Worm (Caenorhabditis elegans) whole organism, early embryonic: ENCODE data around the gene irld-48.

Source experiments
- B0310.2 ChIP-seq: sonication (generic microtip); optimal IDR thresholded peaks from 2 replicates; lab custom pipeline; 2016; ENCODE audit warnings: mild to moderate bottlenecking, missing genetic modification characterization, missing compliant biosample characterization
- F13C5.2 ChIP-seq: sonication (generic microtip); optimal IDR thresholded peaks from 2 replicates; lab custom pipeline; 2017; ENCODE audit warnings: mild to moderate bottlenecking, missing genetic modification characterization, inconsistent platforms, missing compliant biosample characterization
- aly-1 ChIP-seq: sonication (generic microtip); optimal IDR thresholded peaks from 2 replicates; lab custom pipeline; 2016; ENCODE audit warnings: missing genetic modification characterization, missing compliant biosample characterization
- ama-1 ChIP-seq: fragments of 150-350 bp; optimal IDR thresholded peaks from 2 replicates; lab custom pipeline; 2014
- ceh-13 ChIP-seq: fragments of 200-800 bp; sonication (Bioruptor generic); optimal IDR thresholded peaks from 2 replicates; lab custom pipeline; 2018; ENCODE audit warnings: mild to moderate bottlenecking, missing genetic modification characterization, missing compliant biosample characterization
- ceh-36 ChIP-seq: sonication (generic microtip); optimal IDR thresholded peaks from 2 replicates; lab custom pipeline; 2016; ENCODE audit warnings: missing genetic modification characterization, inconsistent platforms, missing compliant biosample characterization
- ets-7 ChIP-seq: sonication (generic microtip); optimal IDR thresholded peaks from 2 replicates; lab custom pipeline; 2016; ENCODE audit warnings: missing genotype, missing genetic modification characterization, missing compliant biosample characterization
- flt-1 ChIP-seq: fragments of 200-800 bp; sonication (Bioruptor generic); IDR thresholded peaks from 2 replicates; pipeline ENCODE4 v1.3.6; 2022; ENCODE audit warnings: missing genetic modification characterization, missing compliant biosample characterization
- hmbx-1 ChIP-seq: sonication (generic microtip); optimal IDR thresholded peaks from 2 replicates; lab custom pipeline; 2016; ENCODE audit warnings: mild to moderate bottlenecking, missing genetic modification characterization, missing compliant biosample characterization
- hmg-4 ChIP-seq: fragments of 200-800 bp; sonication (Bioruptor generic); optimal IDR thresholded peaks from 2 replicates; lab custom pipeline; 2018; ENCODE audit warnings: mild to moderate bottlenecking, missing genetic modification characterization, missing compliant biosample characterization
- hnd-1 ChIP-seq: sonication (generic microtip); optimal IDR thresholded peaks from 2 replicates; lab custom pipeline; 2016; ENCODE audit warnings: missing genetic modification characterization, missing compliant biosample characterization
- pes-1 ChIP-seq: fragments of 200-800 bp; sonication (Bioruptor generic); IDR thresholded peaks from 2 replicates; pipeline ENCODE4 v1.3.6; 2022; ENCODE audit warnings: missing genetic modification reagents, missing genetic modification characterization, missing compliant biosample characterization
- scrt-1 ChIP-seq: fragments of 200-800 bp; sonication (Bioruptor generic); IDR thresholded peaks from 2 replicates; pipeline ENCODE4 v1.3.6; 2022; ENCODE audit warnings: missing genetic modification characterization, missing compliant biosample characterization
- sea-1 ChIP-seq: fragments of 200-800 bp; sonication (Bioruptor generic); conservative IDR thresholded peaks from 2 replicates; pipeline ENCODE4 v1.3.6; 2022; ENCODE audit warnings: missing genetic modification characterization, missing compliant biosample characterization
- tbx-11 ChIP-seq: fragments of 200-800 bp; sonication (Bioruptor generic); IDR thresholded peaks from 2 replicates; pipeline ENCODE4 v1.3.6; 2022; ENCODE audit warnings: missing genetic modification characterization, missing compliant biosample characterization
- tbx-37 ChIP-seq: fragments of 200-800 bp; sonication (Bioruptor generic); conservative IDR thresholded peaks from 2 replicates; pipeline ENCODE4 v1.3.6; 2022; ENCODE audit warnings: missing genetic modification reagents, missing genetic modification characterization, missing compliant biosample characterization
- tra-4 ChIP-seq: sonication (generic microtip); optimal IDR thresholded peaks from 2 replicates; lab custom pipeline; 2017; ENCODE audit warnings: missing genetic modification characterization, missing compliant biosample characterization

irld-48 gene

ce11 chrII:2931564-2931963 is 24.3 kb upstream of the irld-48 start:
- no peak for TF ChIP-seq hnd-1 (tag; lab: Kevin White, UChicago)
- no peak for TF ChIP-seq tbx-37 (GFP tag; lab: Robert Waterston, UW)
- TF ChIP-seq scrt-1 (GFP tag; lab: Robert Waterston, UW), result no peak
- TF ChIP-seq ceh-13, result no peak
- no peak for TF ChIP-seq B0310.2
- no peak for TF ChIP-seq aly-1
- no peak for TF ChIP-seq F13C5.2 (tag; lab: Kevin White, UChicago)
- no peak for TF ChIP-seq hmbx-1 (tag; lab: Kevin White, UChicago)
- no peak for TF ChIP-seq ceh-36 (tag; lab: Kevin White, UChicago)
- no peak for TF ChIP-seq flt-1 (GFP tag; lab: Robert Waterston, UW)
- no peak for TF ChIP-seq ama-1
- no peak for TF ChIP-seq hmg-4
- no peak for TF ChIP-seq tra-4 (tag; lab: Kevin White, UChicago)
- no peak for TF ChIP-seq sea-1 (GFP tag; lab: Robert Waterston, UW)
- TF ChIP-seq tbx-11 (GFP tag; lab: Robert Waterston, UW), result no peak
- TF ChIP-seq ets-7 (tag; lab: Kevin White, UChicago), result no peak

- TF ChIP-seq ama-1 (no peak), ceh-36 (tag; lab: Kevin White, UChicago) (no peak), tra-4 (tag; lab: Kevin White, UChicago) (no peak), scrt-1 (GFP tag; lab: Robert Waterston, UW) (no peak), tbx-11 (GFP tag; lab: Robert Waterston, UW) (no peak), ceh-13 (no peak)
Measured at ce11 chrII:2934354-2934753, 21.5 kb upstream of the irld-48 start, which contains the start of gene irld-67. irld-67 (minus strand) TSS chrII:2934454.

- TF ChIP-seq hmg-4 (no peak), tbx-37 (GFP tag; lab: Robert Waterston, UW) (no peak), ama-1 (no peak), flt-1 (GFP tag; lab: Robert Waterston, UW) (no peak), tra-4 (tag; lab: Kevin White, UChicago) (no peak), tbx-11 (GFP tag; lab: Robert Waterston, UW) (no peak), ceh-13 (no peak), scrt-1 (GFP tag; lab: Robert Waterston, UW) (no peak), pes-1 (GFP tag; lab: Robert Waterston, UW) (no peak), hmbx-1 (tag; lab: Kevin White, UChicago) (no peak), hnd-1 (tag; lab: Kevin White, UChicago) (no peak), ets-7 (tag; lab: Kevin White, UChicago) (no peak), B0310.2 (no peak), aly-1 (no peak)
Measured at ce11 chrII:2937852-2938251, 18.0 kb upstream of the irld-48 start, which contains the start of gene irld-65. irld-65 (minus strand) TSS chrII:2937952.

ce11 chrII:2939681-2940080 is 16.2 kb upstream of the irld-48 start:
- TF ChIP-seq sea-1 (GFP tag; lab: Robert Waterston, UW) (no peak), ceh-36 (tag; lab: Kevin White, UChicago) (peak; percentile 52), F13C5.2 (tag; lab: Kevin White, UChicago) (no peak), hmg-4 (no peak), hmbx-1 (tag; lab: Kevin White, UChicago) (no peak), B0310.2 (no peak)

- TF ChIP-seq hmg-4 (no peak), tbx-37 (GFP tag; lab: Robert Waterston, UW) (no peak), ceh-13 (no peak), ceh-36 (tag; lab: Kevin White, UChicago) (no peak), flt-1 (GFP tag; lab: Robert Waterston, UW) (no peak), F13C5.2 (tag; lab: Kevin White, UChicago) (no peak), ets-7 (tag; lab: Kevin White, UChicago) (no peak), tbx-11 (GFP tag; lab: Robert Waterston, UW) (no peak), pes-1 (GFP tag; lab: Robert Waterston, UW) (no peak), hnd-1 (tag; lab: Kevin White, UChicago) (no peak), aly-1 (no peak), scrt-1 (GFP tag; lab: Robert Waterston, UW) (no peak), B0310.2 (no peak), sea-1 (GFP tag; lab: Robert Waterston, UW) (no peak)
Measured at ce11 chrII:2940747-2941146, 15.1 kb upstream of the irld-48 start, which contains the start of gene irld-66. irld-66 (minus strand) TSS chrII:2940847.

DNA sequence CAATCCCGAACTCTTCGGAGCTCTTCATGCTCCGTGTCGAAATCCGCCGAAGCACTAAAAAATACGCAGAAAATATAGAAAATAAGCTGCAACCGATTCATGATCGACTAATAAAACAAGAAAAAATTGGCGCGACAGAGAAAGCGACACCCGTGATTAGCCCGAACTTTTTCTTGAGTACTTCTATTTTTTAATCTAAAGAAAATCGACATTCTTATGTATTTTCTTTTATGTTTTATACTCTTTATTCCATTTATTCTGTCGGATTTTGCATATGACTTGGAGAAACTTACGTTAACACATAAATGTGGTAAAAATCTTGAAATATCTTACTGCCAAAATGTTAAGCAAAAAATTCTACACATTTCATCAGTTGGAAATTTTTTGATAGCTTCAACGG is 11.9 kb upstream of the irld-48 start, which contains the start of the genes irld-50 and irld-49:
Gene irld-50 (minus strand): TSS at position 101 of the 400 bp plus-strand sequence.
Gene irld-49 (plus strand): TSS at position 211 of the 400 bp plus-strand sequence.
- TF ChIP-seq tbx-37 (GFP tag; lab: Robert Waterston, UW) (no peak), ceh-36 (tag; lab: Kevin White, UChicago) (no peak), sea-1 (GFP tag; lab: Robert Waterston, UW) (no peak), aly-1 (no peak), ama-1 (no peak), tbx-11 (GFP tag; lab: Robert Waterston, UW) (no peak), flt-1 (GFP tag; lab: Robert Waterston, UW) (no peak)

DNA sequence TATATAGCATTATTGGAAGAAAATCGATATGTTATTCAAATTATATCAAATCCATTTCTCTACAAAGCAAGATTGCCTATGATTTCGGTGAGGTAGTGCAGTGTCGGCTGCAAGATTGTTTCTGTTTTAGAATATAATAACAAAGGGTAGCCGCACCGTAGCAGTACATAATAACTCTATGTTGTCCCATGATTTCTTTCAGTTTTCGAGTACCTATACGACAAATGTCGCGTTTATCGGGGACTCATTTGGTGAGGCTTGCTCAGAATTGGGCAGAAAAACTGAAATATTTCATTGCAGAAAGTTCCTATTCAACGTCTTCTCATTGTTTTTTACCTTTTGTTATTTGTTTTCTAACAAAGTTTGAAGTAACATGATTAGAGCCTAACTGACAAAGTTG is 9.4 kb upstream of the irld-48 start, which contains the start of gene srw-79:
Gene srw-79 (plus strand): TSS at position 301 of the 400 bp plus-strand sequence.
- TF ChIP-seq F13C5.2 (tag; lab: Kevin White, UChicago), result no peak
- TF ChIP-seq sea-1 (GFP tag; lab: Robert Waterston, UW), result no peak
- TF ChIP-seq ceh-13, result no peak
- no peak for TF ChIP-seq tbx-37 (GFP tag; lab: Robert Waterston, UW)
- TF ChIP-seq ets-7 (tag; lab: Kevin White, UChicago), result no peak

ce11 chrII:2948614-2949013 is 7.3 kb upstream of the irld-48 start:
- TF ChIP-seq tra-4 (tag; lab: Kevin White, UChicago) (no peak), tbx-11 (GFP tag; lab: Robert Waterston, UW) (no peak), aly-1 (no peak), B0310.2 (no peak), pes-1 (GFP tag; lab: Robert Waterston, UW) (no peak), hnd-1 (tag; lab: Kevin White, UChicago) (no peak), tbx-37 (GFP tag; lab: Robert Waterston, UW) (no peak), scrt-1 (GFP tag; lab: Robert Waterston, UW) (no peak), ceh-13 (no peak), F13C5.2 (tag; lab: Kevin White, UChicago) (no peak), flt-1 (GFP tag; lab: Robert Waterston, UW) (no peak), hmbx-1 (tag; lab: Kevin White, UChicago) (no peak), hmg-4 (no peak), ets-7 (tag; lab: Kevin White, UChicago) (no peak)
